Worm (Caenorhabditis elegans) whole organism, mixed stage, embryonic: ENCODE results near the gene str-146.
A peak's percentile ranks its signal among the peaks of the same experiment; 100 is the strongest.

ENCODE experiments used
- M03D4.4 ChIP-seq: sonication (generic microtip); optimal IDR thresholded peaks from 2 replicates; lab custom pipeline; 2017; ENCODE audit warnings: mild to moderate bottlenecking, missing genetic modification characterization, missing compliant biosample characterization
- bed-3 ChIP-seq: fragments of 200-800 bp; sonication (Bioruptor generic); optimal IDR thresholded peaks from 3 replicates; lab custom pipeline; 2018; ENCODE audit warnings: mild to moderate bottlenecking, missing genetic modification characterization, moderate library complexity, missing compliant biosample characterization
- blmp-1 ChIP-seq: fragments of 150-350 bp; optimal IDR thresholded peaks from 2 replicates; lab custom pipeline; 2014; ENCODE audit warnings: missing biosample characterization, missing genetic modification characterization
- ceh-39 ChIP-seq: fragments of 150-350 bp; optimal IDR thresholded peaks from 2 replicates; lab custom pipeline; 2014; ENCODE audit warnings: missing biosample characterization, missing genetic modification characterization
- ceh-43 ChIP-seq: fragments of 200-800 bp; sonication (Bioruptor generic); optimal IDR thresholded peaks from 2 replicates; lab custom pipeline; 2018; ENCODE audit warnings: mild to moderate bottlenecking, missing genetic modification characterization, moderate library complexity, missing compliant biosample characterization
- ceh-83 ChIP-seq: fragments of 200-800 bp; sonication (Bioruptor generic); optimal IDR thresholded peaks from 2 replicates; lab custom pipeline; 2018; ENCODE audit warnings: mild to moderate bottlenecking, missing genetic modification characterization, missing compliant biosample characterization
- ces-1 ChIP-seq: fragments of 150-350 bp; optimal IDR thresholded peaks from 2 replicates; lab custom pipeline; 2014; ENCODE audit warnings: missing biosample characterization, missing genetic modification reagents, missing genetic modification characterization
- cnd-1 ChIP-seq: fragments of 200-800 bp; sonication (Bioruptor generic); optimal IDR thresholded peaks from 2 replicates; lab custom pipeline; 2018; ENCODE audit warnings: mild to moderate bottlenecking, missing genetic modification characterization, missing compliant biosample characterization
- flh-1 ChIP-seq: fragments of 200-800 bp; sonication (Bioruptor generic); optimal IDR thresholded peaks from 2 replicates; lab custom pipeline; 2018; ENCODE audit warnings: mild to moderate bottlenecking, missing genetic modification characterization, moderate library complexity, missing compliant biosample characterization
- hlh-1 ChIP-seq: fragments of 150-350 bp; optimal IDR thresholded peaks from 2 replicates; lab custom pipeline; 2014; ENCODE audit warnings: missing biosample characterization, missing genetic modification reagents, missing genetic modification characterization
- lin-13 ChIP-seq: fragments of 150-350 bp; optimal IDR thresholded peaks from 2 replicates; lab custom pipeline; 2014; ENCODE audit warnings: missing biosample characterization, missing genetic modification characterization
- lin-32 ChIP-seq: fragments of 200-800 bp; sonication (Bioruptor generic); optimal IDR thresholded peaks from 2 replicates; lab custom pipeline; 2018; ENCODE audit warnings: mild to moderate bottlenecking, missing genetic modification characterization, missing compliant biosample characterization
- lsy-2 ChIP-seq: fragments of 150-350 bp; optimal IDR thresholded peaks from 2 replicates; lab custom pipeline; 2014; ENCODE audit warnings: missing biosample characterization, missing genetic modification characterization
- mep-1 ChIP-seq: fragments of 150-350 bp; optimal IDR thresholded peaks from 2 replicates; lab custom pipeline; 2017; ENCODE audit warnings: missing biosample characterization, missing genetic modification reagents, missing genetic modification characterization, inconsistent platforms
- mls-2 ChIP-seq: sonication (generic microtip); optimal IDR thresholded peaks from 2 replicates; lab custom pipeline; 2016; ENCODE audit warnings: mild to moderate bottlenecking, missing genetic modification characterization, moderate library complexity, missing compliant biosample characterization
- nhr-12 ChIP-seq: fragments of 150-350 bp; optimal IDR thresholded peaks from 2 replicates; lab custom pipeline; 2014; ENCODE audit warnings: missing biosample characterization, missing genetic modification characterization
- nhr-2 ChIP-seq: fragments of 150-350 bp; optimal IDR thresholded peaks from 2 replicates; lab custom pipeline; 2014; ENCODE audit warnings: missing biosample characterization, missing genetic modification characterization
- nhr-237 ChIP-seq: fragments of 150-350 bp; optimal IDR thresholded peaks from 2 replicates; lab custom pipeline; 2014; ENCODE audit warnings: missing biosample characterization, missing genetic modification characterization
- nhr-28 ChIP-seq: fragments of 150-350 bp; optimal IDR thresholded peaks from 2 replicates; lab custom pipeline; 2014; ENCODE audit warnings: missing biosample characterization, missing genetic modification characterization
- nhr-76 ChIP-seq: sonication (generic microtip); optimal IDR thresholded peaks from 2 replicates; lab custom pipeline; 2017; ENCODE audit warnings: missing biosample characterization, missing genetic modification characterization
- pha-4 ChIP-seq: fragments of 150-350 bp; optimal IDR thresholded peaks from 2 replicates; lab custom pipeline; 2018; ENCODE audit warnings: missing biosample characterization, missing genetic modification reagents, missing genetic modification characterization
- sem-2 ChIP-seq: fragments of 200-800 bp; sonication (Bioruptor generic); optimal IDR thresholded peaks from 2 replicates; lab custom pipeline; 2018; ENCODE audit warnings: mild to moderate bottlenecking, missing genetic modification characterization, missing compliant biosample characterization
- snpc-4 ChIP-seq: fragments of 150-350 bp; optimal IDR thresholded peaks from 2 replicates; lab custom pipeline; 2014; ENCODE audit warnings: missing biosample characterization, missing genetic modification characterization
- sptf-1 ChIP-seq: sonication (generic microtip); optimal IDR thresholded peaks from 2 replicates; lab custom pipeline; 2017; ENCODE audit warnings: mild to moderate bottlenecking, missing genetic modification characterization, moderate library complexity, missing compliant biosample characterization
- tbx-8 ChIP-seq: fragments of 200-800 bp; sonication (Bioruptor generic); optimal IDR thresholded peaks from 2 replicates; lab custom pipeline; 2018; ENCODE audit warnings: mild to moderate bottlenecking, missing genetic modification characterization, moderate library complexity, missing compliant biosample characterization
- unc-120 ChIP-seq: sonication (generic microtip); optimal IDR thresholded peaks from 2 replicates; lab custom pipeline; 2017; ENCODE audit warnings: missing genetic modification characterization, missing compliant biosample characterization; ENCODE audit not compliant: poor library complexity, severe bottlenecking
- unc-39 ChIP-seq: fragments of 150-350 bp; optimal IDR thresholded peaks from 2 replicates; lab custom pipeline; 2014; ENCODE audit warnings: missing biosample characterization, missing genetic modification characterization
- ztf-11 ChIP-seq: fragments of 150-350 bp; optimal IDR thresholded peaks from 2 replicates; lab custom pipeline; 2014; ENCODE audit warnings: missing biosample characterization, missing genetic modification characterization

str-146 gene

DNA sequence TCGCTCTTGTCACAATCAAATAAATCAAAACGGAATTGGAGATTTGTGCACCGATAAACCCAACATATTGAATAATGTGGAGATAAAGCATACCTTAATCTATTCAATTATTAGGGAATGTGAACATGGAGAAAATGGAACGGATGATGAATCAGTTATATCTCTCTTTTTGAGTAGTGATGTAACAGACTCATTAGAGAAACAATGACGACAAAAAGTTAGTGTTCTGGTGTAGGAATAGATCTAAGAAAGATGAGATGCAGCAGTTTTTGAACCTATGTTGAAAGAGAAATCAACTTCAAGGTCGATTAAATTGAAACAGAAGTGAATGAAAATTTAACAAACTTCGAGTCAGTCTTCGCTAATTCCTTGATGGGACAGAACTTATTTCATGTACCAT is at the start of gene str-146:
Gene str-146, minus strand, starts transcription at position 101 of the 400 bp plus-strand sequence.
- no peak for TF ChIP-seq bed-3
- TF ChIP-seq ceh-83, result no peak
- TF ChIP-seq hlh-1 (tag; lab: Kevin White, UChicago), result no peak
- TF ChIP-seq mep-1 (tag; lab: Kevin White, UChicago), result no peak
- TF ChIP-seq unc-39, result no peak
- no peak for TF ChIP-seq ztf-11 (tag; lab: Kevin White, UChicago)
- no peak for TF ChIP-seq nhr-76 (tag; lab: Kevin White, UChicago)
- TF ChIP-seq lsy-2 (tag; lab: Kevin White, UChicago), result no peak
- TF ChIP-seq nhr-12 (tag; lab: Kevin White, UChicago), result no peak
- no peak for TF ChIP-seq ceh-43
- no peak for TF ChIP-seq tbx-8 (GFP tag; lab: Kevin White, UChicago)
- TF ChIP-seq, all 35 proteins: peak for 0

DNA sequence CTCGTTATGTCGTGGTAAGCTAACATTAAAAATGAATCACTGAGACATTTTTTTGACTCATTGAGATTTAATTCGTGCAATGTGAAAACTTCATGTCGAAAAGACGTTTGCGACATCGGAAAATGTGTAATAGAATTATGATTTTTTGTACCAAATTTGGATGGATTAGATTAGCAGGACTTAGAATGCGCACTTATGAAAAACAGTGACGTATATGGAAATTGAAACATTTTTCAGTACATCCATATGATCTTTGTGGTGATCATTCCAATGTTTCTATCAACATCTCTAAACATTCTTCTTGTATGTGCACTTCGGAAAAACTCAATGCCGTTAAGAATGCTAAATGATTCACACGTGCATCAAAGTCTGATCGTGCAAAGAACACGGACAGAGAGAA is 49.2 kb upstream of the str-146 start:
- no peak for TF ChIP-seq ceh-43

DNA sequence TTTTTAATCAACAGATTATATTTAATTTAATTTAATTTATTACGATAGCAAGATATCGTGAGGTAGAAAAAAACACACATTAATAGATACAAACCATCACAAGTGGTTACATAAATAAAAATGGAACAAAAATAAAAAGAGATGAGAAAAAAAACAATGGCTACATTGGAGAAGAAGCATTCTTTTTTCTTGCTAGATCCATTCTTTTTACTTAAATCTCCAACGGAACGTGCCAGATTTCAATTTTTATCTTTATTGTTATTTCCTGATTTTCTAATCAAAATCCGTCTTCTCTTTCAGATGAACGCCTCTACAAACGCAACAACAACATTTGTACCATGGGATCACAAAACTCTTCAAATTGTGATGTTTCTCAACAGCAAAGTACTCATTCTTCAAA is 48.3 kb upstream of the str-146 start, which contains the start of gene D1014.2:
Gene D1014.2, plus strand, starts transcription at position 301 of the 400 bp plus-strand sequence.
- TF ChIP-seq cnd-1 (tag; lab: Kevin White, UChicago), result no peak
- TF ChIP-seq nhr-12 (tag; lab: Kevin White, UChicago), result no peak
- no peak for TF ChIP-seq hlh-1 (tag; lab: Kevin White, UChicago)
- TF ChIP-seq mls-2 (tag; lab: Kevin White, UChicago), result no peak
- no peak for TF ChIP-seq sem-2 (GFP tag; lab: Kevin White, UChicago)
- no peak for TF ChIP-seq blmp-1
- TF ChIP-seq ceh-43, result no peak
- TF ChIP-seq ceh-39 (tag; lab: Kevin White, UChicago), result no peak

DNA sequence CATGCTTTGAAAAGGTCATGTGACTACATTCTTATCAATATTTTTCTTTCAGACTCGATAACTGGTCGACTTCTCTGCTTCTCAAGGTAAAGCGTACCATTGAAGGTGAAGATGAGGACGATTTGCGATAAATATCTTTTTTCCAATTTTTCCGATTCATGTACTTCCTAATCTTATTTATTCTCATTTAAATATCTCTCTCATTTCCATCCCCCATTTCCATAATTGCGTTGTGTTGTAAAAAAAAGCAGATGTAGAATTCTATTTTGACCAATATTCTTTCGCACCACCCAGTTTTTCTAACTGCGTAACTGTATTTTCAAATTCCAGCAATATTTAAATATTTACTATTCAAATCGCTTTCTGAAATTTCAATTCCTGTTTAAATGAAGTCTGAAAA is 37.6 kb upstream of the str-146 start, which contains the start of gene D1014.4:
Gene D1014.4, plus strand, starts transcription at position 301 of the 400 bp plus-strand sequence.
- TF ChIP-seq ces-1 (GFP tag; lab: Kevin White, UChicago), result peak; percentile 6
- TF ChIP-seq nhr-237 (tag; lab: Kevin White, UChicago), result no peak

DNA sequence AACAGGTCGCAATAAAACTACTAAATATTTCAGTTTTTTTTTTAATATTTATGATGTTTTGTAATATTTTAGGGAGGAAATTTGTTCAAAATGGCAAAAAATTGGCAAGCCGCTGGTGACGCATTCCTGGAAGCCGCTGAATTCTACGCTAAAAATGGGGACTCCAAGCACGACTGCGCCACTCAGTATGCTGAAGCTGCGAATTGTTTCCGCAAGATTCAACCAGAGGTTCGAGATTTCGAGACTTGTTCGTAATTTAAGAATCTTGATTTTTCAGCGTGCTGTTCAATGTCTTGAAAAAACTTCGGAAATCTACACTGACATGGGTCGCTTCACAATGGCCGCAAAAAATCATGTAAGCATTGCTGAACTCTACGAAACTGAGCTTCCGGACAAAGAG is 36.4 kb upstream of the str-146 start:
- TF ChIP-seq ceh-83, result no peak
- TF ChIP-seq unc-39, result no peak
- TF ChIP-seq flh-1 (GFP tag; lab: Kevin White, UChicago), result no peak
- no peak for TF ChIP-seq sem-2 (GFP tag; lab: Kevin White, UChicago)
- TF ChIP-seq unc-120 (tag; lab: Kevin White, UChicago), result no peak
- no peak for TF ChIP-seq mep-1 (tag; lab: Kevin White, UChicago)
- TF ChIP-seq nhr-12 (tag; lab: Kevin White, UChicago), result no peak
- no peak for TF ChIP-seq mls-2 (tag; lab: Kevin White, UChicago)
- TF ChIP-seq cnd-1 (tag; lab: Kevin White, UChicago), result no peak
- no peak for TF ChIP-seq lsy-2 (tag; lab: Kevin White, UChicago)
- TF ChIP-seq lin-32 (GFP tag; lab: Kevin White, UChicago), result no peak
- TF ChIP-seq M03D4.4 (tag; lab: Kevin White, UChicago), result no peak

DNA sequence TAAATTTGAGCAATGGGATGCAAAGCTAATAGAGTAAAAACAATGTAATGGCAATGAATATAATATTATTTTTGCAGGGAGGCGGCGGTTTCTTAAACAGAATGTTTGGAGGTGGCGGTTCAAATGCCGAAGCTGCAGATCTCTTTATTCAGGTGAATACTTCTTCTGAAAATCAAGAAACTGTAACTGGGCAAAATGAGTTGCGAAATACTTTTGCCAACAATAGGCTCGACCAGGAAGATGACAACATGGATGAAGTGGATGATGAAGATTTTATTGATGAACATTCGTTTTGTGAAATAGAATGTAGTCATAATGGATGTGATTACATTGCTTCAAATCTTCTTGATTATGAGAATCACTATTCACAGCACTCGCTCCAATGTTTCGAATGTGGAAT is 35.5 kb upstream of the str-146 start:
- no peak for TF ChIP-seq mls-2 (tag; lab: Kevin White, UChicago)
- TF ChIP-seq sptf-1 (tag; lab: Kevin White, UChicago), result no peak
- TF ChIP-seq nhr-2 (tag; lab: Kevin White, UChicago), result no peak
- TF ChIP-seq ztf-11 (tag; lab: Kevin White, UChicago), result no peak
- TF ChIP-seq snpc-4, result no peak
- no peak for TF ChIP-seq ceh-83
- no peak for TF ChIP-seq lin-13 (tag; lab: Kevin White, UChicago)
- no peak for TF ChIP-seq nhr-28 (tag; lab: Kevin White, UChicago)
- no peak for TF ChIP-seq sem-2 (GFP tag; lab: Kevin White, UChicago)
- TF ChIP-seq pha-4 (tag; lab: Kevin White, UChicago), result no peak
- TF ChIP-seq hlh-1 (tag; lab: Kevin White, UChicago), result no peak
